Worm (Caenorhabditis elegans) whole organism, L1 larva: ENCODE results near the gene B0546.4.

Experiments
- ama-1 ChIP-seq: fragments of 150-350 bp; optimal IDR thresholded peaks from 2 replicates; lab custom pipeline; 2014
- ceh-82 ChIP-seq, 3 experiments: fragments of 150-350 bp in 1 of 3; sonication (generic microtip) in 2 of 3; optimal IDR thresholded peaks; 2 replicates each; lab custom pipeline; 2014 to 2017; ENCODE audit warnings: missing biosample characterization in 3 of 3, missing genetic modification characterization in 3 of 3
- ceh-88 ChIP-seq: fragments of 200-800 bp; sonication (Bioruptor generic); IDR thresholded peaks from 2 replicates; pipeline ENCODE4 v1.3.6; 2022; ENCODE audit warnings: missing genetic modification characterization, missing compliant biosample characterization
- egl-27 ChIP-seq, 2 experiments: fragments of 150-350 bp in 1 of 2; sonication (generic microtip); optimal IDR thresholded peaks; 3 replicates each; lab custom pipeline; 2017 to 2018; ENCODE audit warnings: missing biosample characterization in 2 of 2, missing genetic modification characterization in 2 of 2, missing genetic modification reagents in 2 of 2
- fos-1 ChIP-seq: fragments of 150-350 bp; optimal IDR thresholded peaks from 2 replicates; lab custom pipeline; 2014; ENCODE audit warnings: missing biosample characterization, missing genetic modification characterization
- hlh-4 ChIP-seq: sonication (generic microtip); optimal IDR thresholded peaks from 2 replicates; lab custom pipeline; 2016; ENCODE audit warnings: mild to moderate bottlenecking, missing genetic modification characterization, missing compliant biosample characterization
- nhr-12 ChIP-seq: sonication (generic microtip); optimal IDR thresholded peaks from 2 replicates; lab custom pipeline; 2017; ENCODE audit warnings: missing biosample characterization, missing genetic modification characterization
- nhr-237 ChIP-seq: fragments of 150-350 bp; optimal IDR thresholded peaks from 2 replicates; lab custom pipeline; 2014; ENCODE audit warnings: missing biosample characterization, missing genetic modification characterization
- nhr-28 ChIP-seq: fragments of 150-350 bp; optimal IDR thresholded peaks from 2 replicates; lab custom pipeline; 2014; ENCODE audit warnings: missing biosample characterization, missing genetic modification characterization
- tlp-1 ChIP-seq: fragments of 150-350 bp; optimal IDR thresholded peaks from 2 replicates; lab custom pipeline; 2014; ENCODE audit warnings: missing biosample characterization, missing genetic modification characterization
- unc-30 ChIP-seq: sonication (generic microtip); optimal IDR thresholded peaks from 2 replicates; lab custom pipeline; 2017; ENCODE audit warnings: missing biosample characterization, missing genetic modification characterization
- unc-62 ChIP-seq: fragments of 150-350 bp; optimal IDR thresholded peaks from 2 replicates; lab custom pipeline; 2014; ENCODE audit warnings: missing biosample characterization, missing genetic modification reagents, missing genetic modification characterization
- ztf-4 ChIP-seq: fragments of 150-350 bp; optimal IDR thresholded peaks from 2 replicates; lab custom pipeline; 2014; ENCODE audit warnings: missing biosample characterization, missing genetic modification characterization

DNA sequence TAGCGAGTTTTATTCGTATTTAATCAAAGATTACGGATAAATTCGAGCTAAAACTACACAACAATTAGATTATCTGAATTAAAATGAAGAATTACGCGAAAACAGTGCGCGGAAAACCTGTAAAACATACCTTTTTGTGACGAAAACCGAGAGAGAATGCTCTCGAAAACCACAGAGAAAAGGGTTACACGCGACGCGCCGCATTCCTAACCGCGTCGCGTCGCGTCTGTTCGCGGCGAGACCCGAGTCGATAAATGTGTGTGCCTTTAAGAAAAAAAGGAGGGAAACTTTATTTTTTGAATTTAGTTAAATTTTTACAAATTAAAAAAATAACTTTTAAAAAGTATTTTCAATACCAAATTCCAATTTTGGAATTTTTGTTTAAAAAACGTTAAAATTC, 45.3 kb downstream of the B0546.4 start, which contains the start of gene hrpa-1:
- TF ChIP-seq ztf-4: peak; percentile 26
- no peak for TF ChIP-seq ama-1 (lab: Kevin White, UChicago)
- TF ChIP-seq fos-1: peak; percentile 76
- peak; percentile 86 to 95 (median 87) for TF ChIP-seq ceh-82 (tag; optimal IDR thresholded peaks at IDR 0.05; lab: Kevin White, UChicago)
- TF ChIP-seq nhr-237 (tag; lab: Kevin White, UChicago): peak; percentile 40
- no peak for TF ChIP-seq nhr-28 (tag; lab: Kevin White, UChicago)
- TF ChIP-seq unc-62: no peak
- peak; percentile 54; the same call in 1 of the 2 replicates for TF ChIP-seq ceh-88 (GFP tag; lab: Robert Waterston, UW)
- TF ChIP-seq unc-30: no peak
- TF ChIP-seq hlh-4: no peak
- no peak for TF ChIP-seq egl-27 (tag; optimal IDR thresholded peaks at IDR 0.05; lab: Kevin White, UChicago)
- TF ChIP-seq nhr-12: no peak
- no peak for TF ChIP-seq tlp-1 (tag; lab: Kevin White, UChicago)
